Worm (Caenorhabditis elegans): ENCODE measurements around the gene T06E4.21.

DNA sequence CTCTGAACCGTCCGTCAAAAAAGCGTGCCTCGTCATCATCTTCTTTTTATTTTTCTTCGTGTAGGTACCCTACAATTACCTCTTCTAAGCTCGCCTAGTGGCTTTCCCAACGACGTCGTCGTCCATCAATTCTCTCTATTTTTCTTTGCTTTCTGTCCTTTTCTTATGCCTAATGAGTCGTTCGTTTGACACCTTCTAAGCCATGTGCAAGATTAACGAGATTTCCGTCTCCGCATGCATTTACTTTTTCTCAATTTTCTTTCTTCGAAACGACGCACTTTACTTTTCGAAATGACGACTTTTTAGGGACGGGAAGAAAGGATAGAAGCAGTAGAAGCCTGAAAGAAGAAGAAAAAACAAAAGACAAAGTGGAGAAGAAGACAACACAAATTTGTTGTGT, 15.0 kb downstream of the T06E4.21 start, which contains the start of gene ZK287.1:
- no peak for TF ChIP-seq W03F9.2 (tag; optimal IDR thresholded peaks at IDR 0.05)
- TF ChIP-seq him-1 (tag; optimal IDR thresholded peaks at IDR 0.05), result no peak
- no peak for TF ChIP-seq dao-5 (tag; optimal IDR thresholded peaks at IDR 0.05)

Measured in whole organism, L4/young adult.